Fruit fly (Drosophila melanogaster): ENCODE results near the gene Rad9.

DNA sequence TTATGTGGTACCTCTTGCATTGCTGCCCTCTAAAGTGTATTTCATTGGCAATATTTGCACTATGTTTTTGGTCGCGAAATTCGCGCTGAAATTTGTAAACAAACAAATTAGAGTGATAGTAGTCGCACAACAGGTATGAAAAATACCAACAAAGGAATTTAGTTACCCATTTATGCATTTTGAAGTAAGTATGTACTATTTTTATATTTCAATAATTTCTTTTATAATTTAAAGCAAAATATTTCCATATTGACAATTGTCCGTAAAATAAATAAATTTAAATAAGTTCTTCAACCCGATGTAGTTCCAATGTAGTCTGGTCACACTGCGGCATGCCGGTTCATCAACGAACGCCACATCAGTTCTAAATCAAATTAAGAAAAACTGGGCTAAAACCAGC is at the start of gene Rad9, which contains the start of gene Uggt:
- TF ChIP-seq CG5204 (GFP tag; optimal IDR thresholded peaks at IDR 0.05) (no peak), cic (GFP tag; optimal IDR thresholded peaks at IDR 0.05) (no peak), CG11617 (GFP tag; optimal IDR thresholded peaks at IDR 0.05) (peak; percentile 37), tj (GFP tag; optimal IDR thresholded peaks at IDR 0.05) (no peak), kay (GFP tag; ENCODE audit: borderline replicate concordance) (no peak), toe (GFP tag; optimal IDR thresholded peaks at IDR 0.05) (no peak)

Data from whole organism, adult.